Fruit fly (Drosophila melanogaster): ENCODE data around the gene msl-1.

Gene msl-1

dm6 chr2L:18647857-18648652, 40.5 kb downstream of the msl-1 start (continued):
- TF ChIP-seq oc (tag; optimal IDR thresholded peaks at IDR 0.05) (peak; percentile 20), Ravus (GFP tag; IDR thresholded peaks at IDR 0.05) (no peak), CG14860 (GFP tag; IDR thresholded peaks at IDR 0.05; ENCODE audit: partially characterized antibody) (no peak), Hr78 (GFP tag; optimal IDR thresholded peaks at IDR 0.05) (peak in 1 of 2 experiments; percentile 52), CG14710 (tag; optimal IDR thresholded peaks at IDR 0.05) (no peak), Deaf1 (tag; optimal IDR thresholded peaks at IDR 0.05) (no peak), salm (tag; optimal IDR thresholded peaks at IDR 0.05) (no peak), CG11085 (GFP tag; IDR thresholded peaks at IDR 0.05) (no peak), Hr51 (GFP tag; optimal IDR thresholded peaks at IDR 0.05) (peak in 1 of 2 experiments; percentile 46), CG3281 (GFP tag; optimal IDR thresholded peaks at IDR 0.05) (no peak), her (GFP tag; optimal IDR thresholded peaks at IDR 0.05) (no peak), sd (tag; optimal IDR thresholded peaks at IDR 0.05) (no peak), dmrt11E (tag; optimal IDR thresholded peaks at IDR 0.05) (peak; percentile 59), CG4617 (GFP tag; optimal IDR thresholded peaks at IDR 0.05; ENCODE audit: borderline replicate concordance) (no peak), lbe (GFP tag; optimal IDR thresholded peaks at IDR 0.05) (no peak), CG5245 (GFP tag; optimal IDR thresholded peaks at IDR 0.05) (no peak), ftz-f1 (GFP tag; optimal IDR thresholded peaks at IDR 0.05) (no peak), Blimp-1 (GFP tag; optimal IDR thresholded peaks at IDR 0.05) (peak; percentile 10), CrebB (tag; optimal IDR thresholded peaks at IDR 0.05) (no peak), Xbp1 (GFP tag; optimal IDR thresholded peaks at IDR 0.05) (peak; percentile 18), insv (GFP tag; optimal IDR thresholded peaks at IDR 0.05) (no peak), pros (GFP tag; optimal IDR thresholded peaks at IDR 0.05) (no peak), Meics (GFP tag; optimal IDR thresholded peaks at IDR 0.05) (no peak), lilli (GFP tag; optimal IDR thresholded peaks at IDR 0.05) (peak; percentile 20), HLH4C (GFP tag; IDR thresholded peaks at IDR 0.05; ENCODE audit: partially characterized antibody) (no peak), tgo (GFP tag; IDR thresholded peaks at IDR 0.05) (no peak), mam (GFP tag; optimal IDR thresholded peaks at IDR 0.05) (no peak), CG3838 (GFP tag; optimal IDR thresholded peaks at IDR 0.05) (no peak), caup (GFP tag; optimal IDR thresholded peaks at IDR 0.05; ENCODE audit: severe bottlenecking) (no peak), CG12104 (GFP tag; optimal IDR thresholded peaks at IDR 0.05) (no peak), Ada2b (GFP tag; IDR thresholded peaks at IDR 0.05) (peak; percentile 34; the same call in 1 of the 2 replicates), CG4424 (GFP tag; optimal IDR thresholded peaks at IDR 0.05) (no peak), aop (GFP tag; IDR thresholded peaks at IDR 0.05) (no peak), slbo (GFP tag; IDR thresholded peaks at IDR 0.05) (peak; percentile 26; the same call in 1 of the 2 replicates), CG4404 (GFP tag; IDR thresholded peaks at IDR 0.05) (no peak), CG9437 (GFP tag; optimal IDR thresholded peaks at IDR 0.05) (peak; percentile 25), gsb (GFP tag; IDR thresholded peaks at IDR 0.05) (no peak), schlank (tag; optimal IDR thresholded peaks at IDR 0.05) (no peak), chn (GFP tag; optimal IDR thresholded peaks at IDR 0.05) (no peak), slou (GFP tag; optimal IDR thresholded peaks at IDR 0.05) (no peak), Ssrp (tag; optimal IDR thresholded peaks at IDR 0.05) (peak; percentile 62), gsb-n (tag; optimal IDR thresholded peaks at IDR 0.05) (no peak), Lhr (GFP tag; optimal IDR thresholded peaks at IDR 0.05) (peak; percentile 15), gem (tag; optimal IDR thresholded peaks at IDR 0.05) (peak; percentile 73), CG31365 (tag; optimal IDR thresholded peaks at IDR 0.05) (no peak), ash1 (GFP tag; optimal IDR thresholded peaks at IDR 0.05) (no peak), Oaz (GFP tag; IDR thresholded peaks at IDR 0.05) (0 out of 2 replicates have a peak, but pooled peaks have one; percentile 19), CG12155 (GFP tag; optimal IDR thresholded peaks at IDR 0.05) (no peak)
